Worm (Caenorhabditis elegans) whole organism, mixed stage, embryonic: ENCODE results near the gene F59B2.8.

ENCODE experiments used
- M03D4.4 ChIP-seq: sonication (generic microtip); optimal IDR thresholded peaks from 2 replicates; lab custom pipeline; 2017; ENCODE audit warnings: mild to moderate bottlenecking, missing genetic modification characterization, missing compliant biosample characterization
- bed-3 ChIP-seq: fragments of 200-800 bp; sonication (Bioruptor generic); optimal IDR thresholded peaks from 3 replicates; lab custom pipeline; 2018; ENCODE audit warnings: mild to moderate bottlenecking, missing genetic modification characterization, moderate library complexity, missing compliant biosample characterization
- blmp-1 ChIP-seq: fragments of 150-350 bp; optimal IDR thresholded peaks from 2 replicates; lab custom pipeline; 2014; ENCODE audit warnings: missing biosample characterization, missing genetic modification characterization
- ceh-39 ChIP-seq: fragments of 150-350 bp; optimal IDR thresholded peaks from 2 replicates; lab custom pipeline; 2014; ENCODE audit warnings: missing biosample characterization, missing genetic modification characterization
- ceh-43 ChIP-seq: fragments of 200-800 bp; sonication (Bioruptor generic); optimal IDR thresholded peaks from 2 replicates; lab custom pipeline; 2018; ENCODE audit warnings: mild to moderate bottlenecking, missing genetic modification characterization, moderate library complexity, missing compliant biosample characterization
- ceh-83 ChIP-seq: fragments of 200-800 bp; sonication (Bioruptor generic); optimal IDR thresholded peaks from 2 replicates; lab custom pipeline; 2018; ENCODE audit warnings: mild to moderate bottlenecking, missing genetic modification characterization, missing compliant biosample characterization
- ces-1 ChIP-seq: fragments of 150-350 bp; optimal IDR thresholded peaks from 2 replicates; lab custom pipeline; 2014; ENCODE audit warnings: missing biosample characterization, missing genetic modification reagents, missing genetic modification characterization
- cnd-1 ChIP-seq: fragments of 200-800 bp; sonication (Bioruptor generic); optimal IDR thresholded peaks from 2 replicates; lab custom pipeline; 2018; ENCODE audit warnings: mild to moderate bottlenecking, missing genetic modification characterization, missing compliant biosample characterization
- drap-1 ChIP-seq: fragments of 200-800 bp; sonication (Bioruptor generic); optimal IDR thresholded peaks from 3 replicates; lab custom pipeline; 2018; ENCODE audit warnings: mild to moderate bottlenecking, missing genetic modification characterization, missing compliant biosample characterization
- elt-3 ChIP-seq: fragments of 150-350 bp; optimal IDR thresholded peaks from 2 replicates; lab custom pipeline; 2014; ENCODE audit warnings: missing biosample characterization, missing genetic modification characterization
- flh-1 ChIP-seq: fragments of 200-800 bp; sonication (Bioruptor generic); optimal IDR thresholded peaks from 2 replicates; lab custom pipeline; 2018; ENCODE audit warnings: mild to moderate bottlenecking, missing genetic modification characterization, moderate library complexity, missing compliant biosample characterization
- hlh-1 ChIP-seq: fragments of 150-350 bp; optimal IDR thresholded peaks from 2 replicates; lab custom pipeline; 2014; ENCODE audit warnings: missing biosample characterization, missing genetic modification reagents, missing genetic modification characterization
- lin-13 ChIP-seq: fragments of 150-350 bp; optimal IDR thresholded peaks from 2 replicates; lab custom pipeline; 2014; ENCODE audit warnings: missing biosample characterization, missing genetic modification characterization
- lin-32 ChIP-seq: fragments of 200-800 bp; sonication (Bioruptor generic); optimal IDR thresholded peaks from 2 replicates; lab custom pipeline; 2018; ENCODE audit warnings: mild to moderate bottlenecking, missing genetic modification characterization, missing compliant biosample characterization
- lsy-2 ChIP-seq: fragments of 150-350 bp; optimal IDR thresholded peaks from 2 replicates; lab custom pipeline; 2014; ENCODE audit warnings: missing biosample characterization, missing genetic modification characterization
- mab-5 ChIP-seq: fragments of 150-350 bp; optimal IDR thresholded peaks from 2 replicates; lab custom pipeline; 2014; ENCODE audit warnings: missing biosample characterization, missing genetic modification characterization
- mep-1 ChIP-seq: fragments of 150-350 bp; optimal IDR thresholded peaks from 2 replicates; lab custom pipeline; 2017; ENCODE audit warnings: missing biosample characterization, missing genetic modification reagents, missing genetic modification characterization, inconsistent platforms
- mls-2 ChIP-seq: sonication (generic microtip); optimal IDR thresholded peaks from 2 replicates; lab custom pipeline; 2016; ENCODE audit warnings: mild to moderate bottlenecking, missing genetic modification characterization, moderate library complexity, missing compliant biosample characterization
- nhr-2 ChIP-seq: fragments of 150-350 bp; optimal IDR thresholded peaks from 2 replicates; lab custom pipeline; 2014; ENCODE audit warnings: missing biosample characterization, missing genetic modification characterization
- nhr-237 ChIP-seq: fragments of 150-350 bp; optimal IDR thresholded peaks from 2 replicates; lab custom pipeline; 2014; ENCODE audit warnings: missing biosample characterization, missing genetic modification characterization
- nhr-28 ChIP-seq: fragments of 150-350 bp; optimal IDR thresholded peaks from 2 replicates; lab custom pipeline; 2014; ENCODE audit warnings: missing biosample characterization, missing genetic modification characterization
- nhr-76 ChIP-seq: sonication (generic microtip); optimal IDR thresholded peaks from 2 replicates; lab custom pipeline; 2017; ENCODE audit warnings: missing biosample characterization, missing genetic modification characterization
- snpc-4 ChIP-seq: fragments of 150-350 bp; optimal IDR thresholded peaks from 2 replicates; lab custom pipeline; 2014; ENCODE audit warnings: missing biosample characterization, missing genetic modification characterization
- tbx-8 ChIP-seq: fragments of 200-800 bp; sonication (Bioruptor generic); optimal IDR thresholded peaks from 2 replicates; lab custom pipeline; 2018; ENCODE audit warnings: mild to moderate bottlenecking, missing genetic modification characterization, moderate library complexity, missing compliant biosample characterization
- unc-120 ChIP-seq: sonication (generic microtip); optimal IDR thresholded peaks from 2 replicates; lab custom pipeline; 2017; ENCODE audit warnings: missing genetic modification characterization, missing compliant biosample characterization; ENCODE audit not compliant: poor library complexity, severe bottlenecking
- unc-62 ChIP-seq: fragments of 150-350 bp; optimal IDR thresholded peaks from 2 replicates; lab custom pipeline; 2014; ENCODE audit warnings: missing biosample characterization, missing genetic modification reagents, missing genetic modification characterization
- zip-8 ChIP-seq: fragments of 150-350 bp; optimal IDR thresholded peaks from 2 replicates; lab custom pipeline; 2014; ENCODE audit warnings: missing biosample characterization, missing genetic modification characterization
- ztf-11 ChIP-seq: fragments of 150-350 bp; optimal IDR thresholded peaks from 2 replicates; lab custom pipeline; 2014; ENCODE audit warnings: missing biosample characterization, missing genetic modification characterization

Gene F59B2.8

DNA sequence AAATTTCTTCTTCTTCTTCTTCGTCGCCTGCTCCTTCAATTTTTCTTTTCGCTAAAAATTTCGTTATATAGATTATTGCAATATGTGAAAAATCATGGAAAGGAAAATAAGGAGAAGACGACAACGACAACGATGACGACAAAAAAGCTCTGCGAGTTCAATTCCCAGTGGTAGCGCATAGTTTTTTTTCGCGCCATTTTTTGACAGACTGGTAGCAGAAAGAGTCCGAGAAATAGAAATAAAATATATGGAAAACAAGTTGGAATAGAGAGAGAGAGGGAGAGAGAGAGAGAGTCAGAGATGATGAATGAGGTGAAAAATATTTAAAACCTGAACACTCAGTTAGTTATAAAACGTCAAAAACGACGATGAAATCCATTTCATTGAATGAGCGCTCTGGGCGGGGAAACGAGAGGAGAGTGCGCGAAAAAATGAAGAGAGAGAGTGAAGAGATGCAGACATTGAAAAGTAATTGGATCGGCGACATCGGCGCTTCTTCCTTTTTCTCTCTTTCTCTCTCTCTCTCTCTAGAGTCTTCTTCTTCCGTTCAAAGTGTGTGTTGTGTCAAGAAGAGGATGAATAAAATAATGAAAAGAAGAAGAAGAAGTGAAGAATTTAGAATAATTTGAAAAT lies 28.0 kb downstream of the F59B2.8 start, which contains the start of gene pde-2:
pde-2 (minus strand) TSS at position 51 of the 633 bp plus-strand sequence.
- TF ChIP-seq lsy-2 (tag; lab: Kevin White, UChicago) (peak; percentile 29), ces-1 (peak; percentile 97), blmp-1 (tag; lab: Kevin White, UChicago) (no peak)

DNA sequence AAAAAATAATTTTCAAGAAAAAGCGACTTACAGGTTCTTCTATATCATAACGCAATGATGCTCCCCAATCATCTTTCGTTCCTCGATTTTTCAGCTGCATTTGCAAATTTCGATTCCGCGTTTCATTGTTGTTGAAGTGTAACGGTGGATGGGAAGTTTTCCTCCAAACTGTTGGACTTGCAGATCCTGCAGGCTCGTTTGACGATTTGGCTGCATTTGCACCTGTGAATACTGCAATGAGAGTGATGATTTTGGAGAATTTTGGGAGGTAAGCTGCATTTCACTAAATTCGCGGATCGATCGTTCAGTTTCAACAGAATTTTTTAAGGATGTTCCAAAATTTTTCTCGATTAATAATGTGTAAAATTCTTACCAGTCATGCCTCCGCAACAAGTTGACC lies 29.1 kb downstream of the F59B2.8 start:
- TF ChIP-seq snpc-4 (tag; lab: Kevin White, UChicago) (no peak), cnd-1 (tag; lab: Kevin White, UChicago) (no peak), mep-1 (tag; lab: Kevin White, UChicago) (no peak), lin-13 (tag; lab: Kevin White, UChicago) (no peak)
- TF ChIP-seq, all 35 proteins: peak for 0

DNA sequence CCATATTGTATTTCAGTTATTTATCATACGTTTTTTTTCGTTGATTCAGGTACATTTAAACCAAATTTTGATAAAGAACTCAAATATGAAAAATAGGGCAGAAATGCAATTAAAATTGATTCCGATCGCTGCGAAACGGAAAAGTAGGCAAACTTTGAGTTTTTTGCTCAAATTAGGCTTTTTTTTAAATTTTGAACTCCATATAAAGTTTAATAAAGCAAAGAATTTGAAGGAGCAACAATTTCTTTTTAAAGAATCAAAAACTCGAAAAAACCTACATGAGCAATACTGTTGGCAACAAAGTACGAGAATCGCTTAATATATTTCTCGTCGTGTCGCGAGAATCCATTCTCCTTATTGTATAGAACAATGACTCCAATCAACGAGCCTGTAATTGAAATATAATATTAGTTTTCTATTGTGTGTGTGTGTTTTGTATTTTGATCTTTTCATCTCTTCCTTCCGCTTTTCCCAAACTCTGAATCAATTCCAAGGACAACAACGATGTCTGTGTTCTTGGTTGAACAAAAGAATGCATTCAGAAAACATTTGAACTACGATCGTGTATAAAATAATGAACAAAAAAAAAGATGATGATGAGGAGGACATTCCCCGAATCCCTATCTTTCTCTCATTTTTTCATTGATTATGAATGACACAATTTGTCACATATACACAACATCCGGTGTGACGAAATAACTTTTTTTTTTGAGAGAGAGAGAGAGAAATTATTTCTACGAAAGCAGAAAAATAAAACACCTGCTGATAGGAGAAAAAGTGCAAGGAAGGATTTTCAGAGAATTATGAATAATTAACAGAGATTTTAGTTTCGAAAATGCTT lies 31.3 kb downstream of the F59B2.8 start:
- TF ChIP-seq tbx-8 (GFP tag; lab: Kevin White, UChicago) (no peak), nhr-28 (tag; lab: Kevin White, UChicago) (no peak), bed-3 (GFP tag; lab: Kevin White, UChicago) (no peak), ceh-39 (no peak), nhr-2 (no peak), elt-3 (tag; lab: Kevin White, UChicago) (no peak), ztf-11 (tag; lab: Kevin White, UChicago) (no peak), ceh-43 (no peak), M03D4.4 (tag; lab: Kevin White, UChicago) (no peak), flh-1 (no peak), cnd-1 (tag; lab: Kevin White, UChicago) (no peak)

DNA sequence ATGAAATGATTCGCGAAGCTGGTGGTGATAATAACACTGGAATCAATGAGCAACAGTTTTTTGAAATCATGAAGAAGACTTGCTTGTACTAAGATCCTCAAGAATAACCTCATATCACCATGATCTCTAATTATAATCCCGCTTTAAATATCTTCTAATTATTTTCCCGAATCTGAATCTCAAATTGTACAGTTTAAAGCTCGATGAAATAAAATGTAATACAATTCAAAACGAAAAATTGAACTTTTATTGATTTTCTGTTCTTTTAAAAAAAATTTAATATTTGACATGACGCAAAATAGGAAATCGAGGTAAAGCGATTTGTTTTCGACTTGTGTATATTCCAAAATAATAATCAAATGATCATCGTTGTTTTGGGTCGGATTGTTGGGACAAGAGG lies 35.2 kb downstream of the F59B2.8 start:
- TF ChIP-seq M03D4.4 (tag; lab: Kevin White, UChicago), result no peak
- no peak for TF ChIP-seq blmp-1 (tag; lab: Kevin White, UChicago)
- no peak for TF ChIP-seq lin-32 (GFP tag; lab: Kevin White, UChicago)
- TF ChIP-seq unc-62, result no peak
- no peak for TF ChIP-seq mls-2 (tag; lab: Kevin White, UChicago)
- no peak for TF ChIP-seq hlh-1
- TF ChIP-seq, all 35 proteins: peak for 0

DNA sequence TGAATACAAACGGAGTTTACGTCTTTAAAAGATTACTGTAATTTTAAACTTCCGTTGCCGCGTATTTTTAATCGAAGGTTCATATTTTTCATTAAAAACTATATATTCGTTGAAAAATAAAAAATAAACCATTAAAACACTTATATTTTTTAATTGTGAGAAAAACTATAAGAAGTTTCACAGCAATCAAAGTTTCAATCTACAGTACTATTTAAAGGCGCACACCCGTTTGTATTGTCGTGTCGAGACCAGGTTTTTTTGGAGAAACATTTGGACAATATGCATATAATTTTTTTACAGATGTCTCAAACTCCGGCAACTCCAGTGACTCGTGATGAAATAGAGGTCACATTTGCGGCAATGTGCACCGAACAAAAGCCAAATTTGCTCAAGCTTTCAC lies 36.2 kb downstream of the F59B2.8 start, which contains the start of gene R08D7.5:
R08D7.5 (plus strand) TSS at position 301 of the 400 bp plus-strand sequence.
- TF ChIP-seq mab-5 (no peak), ztf-11 (tag; lab: Kevin White, UChicago) (no peak), flh-1 (no peak), ceh-83 (no peak), tbx-8 (GFP tag; lab: Kevin White, UChicago) (no peak), mep-1 (tag; lab: Kevin White, UChicago) (no peak), unc-120 (tag; lab: Kevin White, UChicago) (no peak), M03D4.4 (tag; lab: Kevin White, UChicago) (no peak), nhr-28 (tag; lab: Kevin White, UChicago) (no peak), elt-3 (tag; lab: Kevin White, UChicago) (no peak), ceh-39 (no peak), nhr-237 (tag; lab: Kevin White, UChicago) (no peak), lsy-2 (tag; lab: Kevin White, UChicago) (no peak), drap-1 (GFP tag; lab: Kevin White, UChicago) (no peak), snpc-4 (tag; lab: Kevin White, UChicago) (no peak), lin-13 (tag; lab: Kevin White, UChicago) (no peak), nhr-2 (no peak), nhr-76 (no peak), zip-8 (tag; lab: Kevin White, UChicago) (no peak)

DNA sequence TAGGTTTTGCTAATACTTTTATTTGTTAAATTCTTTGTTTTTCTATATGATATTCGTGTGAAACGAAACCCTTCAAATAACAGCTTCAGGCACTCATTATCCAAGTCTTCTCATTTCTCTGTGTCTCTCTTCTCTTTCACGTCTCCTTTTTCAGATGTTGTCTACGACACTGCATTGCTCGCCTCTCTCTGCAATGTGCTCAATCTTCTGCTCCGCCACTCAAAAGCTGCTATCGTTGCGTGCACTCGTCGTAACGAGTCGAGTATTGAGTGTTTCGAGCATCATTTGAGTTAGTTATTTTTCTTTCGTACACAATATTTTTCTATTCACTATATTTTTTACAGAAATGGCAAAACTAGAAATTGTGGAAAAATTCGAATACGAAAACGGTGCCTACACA lies 36.8 kb downstream of the F59B2.8 start:
- TF ChIP-seq ces-1, result peak; percentile 28
- no peak for TF ChIP-seq mab-5
